Worm (Caenorhabditis elegans) whole organism, young adult: Measurements from ENCODE around the gene math-14.

ENCODE experiments used
- F23B12.7 ChIP-seq: sonication (generic microtip); optimal IDR thresholded peaks from 2 replicates; lab custom pipeline; 2017; ENCODE audit warnings: missing genetic modification characterization, mild to moderate bottlenecking, missing compliant biosample characterization, antibody characterized with exemption, moderate library complexity; ENCODE audit not compliant: insufficient read depth
- F49E8.2 ChIP-seq: sonication (generic microtip); optimal IDR thresholded peaks from 3 replicates; lab custom pipeline; 2017; ENCODE audit warnings: missing genetic modification characterization, mild to moderate bottlenecking, missing compliant biosample characterization, antibody characterized with exemption, moderate library complexity; ENCODE audit not compliant: insufficient read depth
- aptf-3 ChIP-seq: fragments of 200-800 bp; sonication (Bioruptor generic); IDR thresholded peaks from 2 replicates; pipeline ENCODE4 v1.3.6; 2022; ENCODE audit warnings: missing genetic modification characterization, missing compliant biosample characterization
- athp-1 ChIP-seq: sonication (generic microtip); optimal IDR thresholded peaks from 2 replicates; lab custom pipeline; 2017; ENCODE audit warnings: mild to moderate bottlenecking, missing genetic modification characterization, missing compliant biosample characterization
- ceh-40 ChIP-seq: fragments of 200-800 bp; sonication (Bioruptor generic); IDR thresholded peaks from 2 replicates; pipeline ENCODE4 v1.3.6; 2022; ENCODE audit warnings: missing genetic modification characterization, missing compliant biosample characterization
- hlh-12 ChIP-seq: sonication (generic microtip); optimal IDR thresholded peaks from 2 replicates; lab custom pipeline; 2016; ENCODE audit warnings: missing genetic modification characterization, missing compliant biosample characterization
- nhr-90 ChIP-seq: sonication (generic microtip); optimal IDR thresholded peaks from 2 replicates; lab custom pipeline; 2016; ENCODE audit warnings: missing genotype, mild to moderate bottlenecking, missing genetic modification characterization, missing compliant biosample characterization
- pha-4 ChIP-seq: fragments of 150-350 bp; sonication (generic microtip); optimal IDR thresholded peaks from 2 replicates; lab custom pipeline; 2014; ENCODE audit warnings: missing biosample characterization, missing genetic modification reagents, missing genetic modification characterization
- rpc-1 ChIP-seq, 2 experiments: fragments of 150-350 bp in 1 of 2; sonication (generic microtip) in 1 of 2; optimal IDR thresholded peaks; 2 replicates each; lab custom pipeline; 2014 to 2018; ENCODE audit warnings: missing biosample characterization in 1 of 2, missing genetic modification characterization in 1 of 2, missing genetic modification reagents in 1 of 2, missing genotype in 1 of 2
- sdz-38 ChIP-seq: sonication (generic microtip); optimal IDR thresholded peaks from 2 replicates; lab custom pipeline; 2016; ENCODE audit warnings: missing genotype, missing genetic modification characterization, missing compliant biosample characterization
- snpc-3.4 ChIP-seq: sonication (generic microtip); optimal IDR thresholded peaks from 2 replicates; lab custom pipeline; 2017; ENCODE audit warnings: missing genetic modification characterization, mild to moderate bottlenecking, missing compliant biosample characterization, antibody characterized with exemption, moderate library complexity, missing genotype, missing genetic modification reagents
- snpc-4 ChIP-seq, 5 experiments: fragments of 150-350 bp in 1 of 5; sonication (generic microtip) in 4 of 5; optimal IDR thresholded peaks; 2 replicates each; lab custom pipeline; 2014 to 2018; ENCODE audit warnings: missing genetic modification characterization in 5 of 5, missing biosample characterization in 3 of 5, antibody characterized with exemption in 2 of 5, mild to moderate bottlenecking in 2 of 5, missing compliant biosample characterization in 2 of 5, missing genotype in 2 of 5, moderate library complexity in 2 of 5, missing genetic modification reagents in 1 of 5
- ztf-18 ChIP-seq: sonication (generic microtip); optimal IDR thresholded peaks from 2 replicates; lab custom pipeline; 2016; ENCODE audit warnings: missing genotype, mild to moderate bottlenecking, missing genetic modification characterization, missing compliant biosample characterization

- no peak for TF ChIP-seq aptf-3 (GFP tag; lab: Robert Waterston, UW)
- no peak for TF ChIP-seq sdz-38
- TF ChIP-seq pha-4 (tag; lab: Kevin White, UChicago): no peak
- TF ChIP-seq hlh-12: no peak
- TF ChIP-seq snpc-3.4: no peak
- no peak for TF ChIP-seq ztf-18 (tag; lab: Kevin White, UChicago)
- no peak for TF ChIP-seq F49E8.2 (tag; lab: Kevin White, UChicago)
- TF ChIP-seq rpc-1 (optimal IDR thresholded peaks at IDR 0.05; lab: Kevin White, UChicago): no peak
- no peak for TF ChIP-seq rpc-1 (tag; optimal IDR thresholded peaks at IDR 0.05; lab: Kevin White, UChicago)
- no peak for TF ChIP-seq athp-1 (tag; lab: Kevin White, UChicago)
- no peak for TF ChIP-seq F23B12.7 (tag; lab: Kevin White, UChicago)
- no peak for TF ChIP-seq nhr-90 (tag; lab: Kevin White, UChicago)
- TF ChIP-seq ceh-40 (GFP tag; lab: Robert Waterston, UW): no peak
- TF ChIP-seq snpc-4 (GFP tag; optimal IDR thresholded peaks at IDR 0.05; lab: Kevin White, UChicago): no peak
- TF ChIP-seq snpc-4 (tag; optimal IDR thresholded peaks at IDR 0.05; lab: Kevin White, UChicago): no peak
Measured at ce11 chrII:1895762-1896161, 26.5 kb downstream of the math-14 start, which contains the start of gene math-25.
